Worm (Caenorhabditis elegans) whole organism, L4 larva: ENCODE results near the gene pole-2.
A peak's percentile ranks its signal among the peaks of the same experiment; 100 is the strongest.

Experiments
- D1046.2 ChIP-seq: fragments of 200-800 bp; sonication (Bioruptor generic); IDR thresholded peaks from 2 replicates; pipeline ENCODE4 v1.3.6; 2022; ENCODE audit warnings: missing genetic modification characterization, missing compliant biosample characterization
- F44E2.7 ChIP-seq: fragments of 200-800 bp; sonication (Bioruptor generic); IDR thresholded peaks from 2 replicates; pipeline ENCODE4 v2.1.2; 2022; ENCODE audit warnings: missing genetic modification characterization, missing compliant biosample characterization
- R02D3.7 ChIP-seq: fragments of 150-350 bp; sonication (generic microtip); optimal IDR thresholded peaks from 3 replicates; lab custom pipeline; 2014; ENCODE audit warnings: missing biosample characterization, missing genetic modification characterization
- T26A8.4 ChIP-seq: fragments of 200-800 bp; sonication (Bioruptor generic); IDR thresholded peaks from 2 replicates; pipeline ENCODE4 v1.3.6; 2022; ENCODE audit warnings: missing genetic modification characterization, missing compliant biosample characterization
- Y105C5A.15 ChIP-seq: fragments of 200-800 bp; sonication (Bioruptor generic); IDR thresholded peaks from 2 replicates; pipeline ENCODE4 v1.3.6; 2022; ENCODE audit warnings: missing genetic modification characterization, missing compliant biosample characterization
- Y48G9A.11 ChIP-seq: fragments of 200-800 bp; sonication (Bioruptor generic); IDR thresholded peaks from 2 replicates; pipeline ENCODE4 v1.3.6; 2022; ENCODE audit warnings: missing genetic modification reagents, missing genetic modification characterization, missing compliant biosample characterization
- Y5F2A.4 ChIP-seq: fragments of 200-800 bp; sonication (Bioruptor generic); optimal IDR thresholded peaks from 2 replicates; lab custom pipeline; 2018; ENCODE audit warnings: mild to moderate bottlenecking, missing genetic modification characterization, missing compliant biosample characterization
- Y75B8A.6 ChIP-seq: fragments of 200-800 bp; sonication (Bioruptor generic); IDR thresholded peaks from 2 replicates; pipeline ENCODE4 v1.3.6; 2022; ENCODE audit warnings: missing genetic modification reagents, missing genetic modification characterization, missing compliant biosample characterization
- ZK546.5 ChIP-seq, 2 experiments: sonication (generic microtip); optimal IDR thresholded peaks; 2 replicates each; lab custom pipeline; 2017; ENCODE audit warnings: missing biosample characterization in 2 of 2, missing genetic modification characterization in 2 of 2
- aly-2 ChIP-seq: sonication (generic microtip); optimal IDR thresholded peaks from 2 replicates; lab custom pipeline; 2018; ENCODE audit warnings: missing biosample characterization, missing genetic modification characterization
- ama-1 ChIP-seq: fragments of 150-350 bp; optimal IDR thresholded peaks from 2 replicates; lab custom pipeline; 2014; ENCODE audit warnings: inconsistent platforms, mixed read lengths
- arid-1 ChIP-seq: fragments of 200-800 bp; sonication (Bioruptor generic); conservative IDR thresholded peaks from 2 replicates; pipeline ENCODE4 v1.3.6; 2022; ENCODE audit warnings: missing genetic modification reagents, missing genetic modification characterization, missing compliant biosample characterization
- ceh-20 ChIP-seq: fragments of 200-800 bp; sonication (Bioruptor generic); IDR thresholded peaks from 2 replicates; pipeline ENCODE4 v1.3.6; 2022; ENCODE audit warnings: missing genetic modification reagents, missing genetic modification characterization, missing compliant biosample characterization
- ceh-28 ChIP-seq: fragments of 150-350 bp; optimal IDR thresholded peaks from 2 replicates; lab custom pipeline; 2014; ENCODE audit warnings: missing biosample characterization, missing genetic modification reagents, missing genetic modification characterization
- ceh-44 ChIP-seq: fragments of 200-800 bp; sonication (Bioruptor generic); IDR thresholded peaks from 2 replicates; pipeline ENCODE4 v1.3.6; 2022; ENCODE audit warnings: missing genetic modification reagents, missing genetic modification characterization, missing compliant biosample characterization
- ceh-82 ChIP-seq: sonication (generic microtip); optimal IDR thresholded peaks from 2 replicates; lab custom pipeline; 2017; ENCODE audit warnings: missing biosample characterization, missing genetic modification characterization
- ctbp-1 ChIP-seq: fragments of 200-800 bp; sonication (Bioruptor generic); IDR thresholded peaks from 2 replicates; pipeline ENCODE4 v1.3.6; 2022; ENCODE audit warnings: missing genetic modification reagents, missing genetic modification characterization, missing compliant biosample characterization
- daf-12 ChIP-seq: fragments of 150-350 bp; optimal IDR thresholded peaks from 2 replicates; lab custom pipeline; 2014; ENCODE audit warnings: missing biosample characterization, missing genetic modification reagents, missing genetic modification characterization
- daf-16 ChIP-seq, 3 experiments: sonication (generic microtip); optimal IDR thresholded peaks; 2 replicates each; lab custom pipeline; 2016 to 2017; ENCODE audit warnings: missing genetic modification characterization in 3 of 3, missing genetic modification reagents in 3 of 3, mild to moderate bottlenecking in 2 of 3, missing compliant biosample characterization in 2 of 3, missing biosample characterization in 1 of 3, moderate library complexity in 1 of 3
- daf-19 ChIP-seq: fragments of 200-800 bp; sonication (Bioruptor generic); conservative IDR thresholded peaks from 2 replicates; pipeline ENCODE4 v1.3.6; 2022; ENCODE audit warnings: missing genetic modification characterization, missing compliant biosample characterization
- dmd-8 ChIP-seq: fragments of 200-800 bp; sonication (Bioruptor generic); IDR thresholded peaks from 2 replicates; pipeline ENCODE4 v1.3.6; 2022; ENCODE audit warnings: missing genetic modification characterization, missing compliant biosample characterization
- dmd-9 ChIP-seq: fragments of 200-800 bp; sonication (Bioruptor generic); IDR thresholded peaks from 2 replicates; pipeline ENCODE4 v1.3.6; 2022; ENCODE audit warnings: missing genetic modification reagents, missing genetic modification characterization, missing compliant biosample characterization
- duxl-1 ChIP-seq: sonication (generic microtip); optimal IDR thresholded peaks from 2 replicates; lab custom pipeline; 2016; ENCODE audit warnings: mild to moderate bottlenecking, missing genetic modification characterization, moderate library complexity, missing compliant biosample characterization; ENCODE audit not compliant: poor library complexity
- dve-1 ChIP-seq: sonication (generic microtip); optimal IDR thresholded peaks from 2 replicates; lab custom pipeline; 2017; ENCODE audit warnings: antibody characterized with exemption, mild to moderate bottlenecking, missing genetic modification characterization, missing compliant biosample characterization; ENCODE audit not compliant: insufficient read depth
- fkh-10 ChIP-seq: fragments of 150-350 bp; optimal IDR thresholded peaks from 2 replicates; lab custom pipeline; 2014; ENCODE audit warnings: missing biosample characterization, missing genetic modification reagents, missing genetic modification characterization
- gei-8 ChIP-seq: fragments of 200-800 bp; sonication (Bioruptor generic); optimal IDR thresholded peaks from 2 replicates; lab custom pipeline; 2018; ENCODE audit warnings: mild to moderate bottlenecking, missing genetic modification characterization, missing compliant biosample characterization
- hif-1 ChIP-seq, 2 experiments: sonication (generic microtip); optimal IDR thresholded peaks; 2 replicates each; lab custom pipeline; 2016 to 2017; ENCODE audit warnings: missing compliant biosample characterization in 2 of 2, missing genetic modification characterization in 2 of 2, missing genetic modification reagents in 2 of 2, missing genotype in 2 of 2, mild to moderate bottlenecking in 1 of 2
- hmg-1.1 ChIP-seq: fragments of 200-800 bp; sonication (Bioruptor generic); IDR thresholded peaks from 2 replicates; pipeline ENCODE4 v1.3.6; 2022; ENCODE audit warnings: missing genetic modification reagents, missing genetic modification characterization, missing compliant biosample characterization
- lim-7 ChIP-seq: fragments of 200-800 bp; sonication (Bioruptor generic); IDR thresholded peaks from 2 replicates; pipeline ENCODE4 v1.3.6; 2022; ENCODE audit warnings: missing genetic modification characterization, missing compliant biosample characterization
- lin-1 ChIP-seq: fragments of 200-800 bp; sonication (Bioruptor generic); IDR thresholded peaks from 2 replicates; pipeline ENCODE4 v1.3.6; 2022; ENCODE audit warnings: missing genetic modification reagents, missing genetic modification characterization, missing compliant biosample characterization
- lin-13 ChIP-seq: fragments of 150-350 bp; optimal IDR thresholded peaks from 2 replicates; lab custom pipeline; 2014; ENCODE audit warnings: missing biosample characterization, missing genetic modification reagents, missing genetic modification characterization
- lin-15B ChIP-seq: fragments of 150-350 bp; sonication (generic microtip); optimal IDR thresholded peaks from 3 replicates; lab custom pipeline; 2014; ENCODE audit warnings: missing biosample characterization, missing genetic modification characterization
- lin-38 ChIP-seq: fragments of 200-800 bp; sonication (Bioruptor generic); IDR thresholded peaks from 2 replicates; pipeline ENCODE4 v1.3.6; 2022; ENCODE audit warnings: missing genetic modification reagents, missing genetic modification characterization, missing compliant biosample characterization
- lir-3 ChIP-seq: sonication (generic microtip); optimal IDR thresholded peaks from 2 replicates; lab custom pipeline; 2016; ENCODE audit warnings: mild to moderate bottlenecking, missing genetic modification characterization, missing compliant biosample characterization
- mdt-29 ChIP-seq: fragments of 200-800 bp; sonication (Bioruptor generic); IDR thresholded peaks from 2 replicates; pipeline ENCODE4 v1.3.6; 2022; ENCODE audit warnings: missing genetic modification reagents, missing genetic modification characterization, missing compliant biosample characterization
- mep-1 ChIP-seq: fragments of 150-350 bp; sonication (generic microtip); optimal IDR thresholded peaks from 3 replicates; lab custom pipeline; 2014; ENCODE audit warnings: missing biosample characterization, missing genetic modification characterization
- mxl-3 ChIP-seq: fragments of 200-800 bp; sonication (Bioruptor generic); optimal IDR thresholded peaks from 2 replicates; lab custom pipeline; 2018; ENCODE audit warnings: mild to moderate bottlenecking, missing genetic modification characterization, missing compliant biosample characterization
- nhr-102 ChIP-seq: sonication (generic microtip); optimal IDR thresholded peaks from 2 replicates; lab custom pipeline; 2016; ENCODE audit warnings: mild to moderate bottlenecking, missing genetic modification characterization, moderate library complexity, missing compliant biosample characterization
- nhr-11 ChIP-seq: fragments of 150-350 bp; optimal IDR thresholded peaks from 2 replicates; lab custom pipeline; 2014; ENCODE audit warnings: missing biosample characterization, missing genetic modification characterization
- nhr-6 ChIP-seq: fragments of 150-350 bp; optimal IDR thresholded peaks from 2 replicates; lab custom pipeline; 2014; ENCODE audit warnings: missing biosample characterization, missing genetic modification characterization
- nhr-76 ChIP-seq: fragments of 150-350 bp; optimal IDR thresholded peaks from 2 replicates; lab custom pipeline; 2014; ENCODE audit warnings: missing biosample characterization, missing genetic modification characterization
- nhr-77 ChIP-seq: fragments of 150-350 bp; optimal IDR thresholded peaks from 2 replicates; lab custom pipeline; 2014; ENCODE audit warnings: missing biosample characterization, missing genetic modification characterization
- sdz-12 ChIP-seq: fragments of 200-800 bp; sonication (Bioruptor generic); optimal IDR thresholded peaks from 2 replicates; lab custom pipeline; 2018; ENCODE audit warnings: mild to moderate bottlenecking, missing genetic modification characterization, missing compliant biosample characterization
- snpc-4 ChIP-seq: fragments of 150-350 bp; optimal IDR thresholded peaks from 2 replicates; lab custom pipeline; 2014; ENCODE audit warnings: missing biosample characterization, missing genetic modification characterization
- unc-130 ChIP-seq: sonication (generic microtip); optimal IDR thresholded peaks from 2 replicates; lab custom pipeline; 2016; ENCODE audit warnings: missing genetic modification reagents, missing genetic modification characterization, missing compliant biosample characterization
- unc-39 ChIP-seq: sonication (generic microtip); optimal IDR thresholded peaks from 2 replicates; lab custom pipeline; 2017; ENCODE audit warnings: missing biosample characterization, missing genetic modification characterization
- vab-7 ChIP-seq: fragments of 200-800 bp; sonication (Bioruptor generic); IDR thresholded peaks from 2 replicates; pipeline ENCODE4 v1.3.6; 2022; ENCODE audit warnings: missing genetic modification reagents, missing genetic modification characterization, missing compliant biosample characterization
- zag-1 ChIP-seq: fragments of 150-350 bp; optimal IDR thresholded peaks from 2 replicates; lab custom pipeline; 2014; ENCODE audit warnings: missing biosample characterization, missing genetic modification characterization
- zfp-3 ChIP-seq: fragments of 200-800 bp; sonication (Bioruptor generic); conservative IDR thresholded peaks from 2 replicates; pipeline ENCODE4 v1.3.6; 2022; ENCODE audit warnings: missing genetic modification reagents, missing genetic modification characterization, missing compliant biosample characterization
- zip-11 ChIP-seq: fragments of 200-800 bp; sonication (Bioruptor generic); IDR thresholded peaks from 2 replicates; pipeline ENCODE4 v1.3.6; 2022; ENCODE audit warnings: missing genetic modification characterization, missing compliant biosample characterization
- ztf-11 ChIP-seq: fragments of 150-350 bp; optimal IDR thresholded peaks from 2 replicates; lab custom pipeline; 2014; ENCODE audit warnings: missing biosample characterization, missing genetic modification characterization

pole-2 gene

DNA sequence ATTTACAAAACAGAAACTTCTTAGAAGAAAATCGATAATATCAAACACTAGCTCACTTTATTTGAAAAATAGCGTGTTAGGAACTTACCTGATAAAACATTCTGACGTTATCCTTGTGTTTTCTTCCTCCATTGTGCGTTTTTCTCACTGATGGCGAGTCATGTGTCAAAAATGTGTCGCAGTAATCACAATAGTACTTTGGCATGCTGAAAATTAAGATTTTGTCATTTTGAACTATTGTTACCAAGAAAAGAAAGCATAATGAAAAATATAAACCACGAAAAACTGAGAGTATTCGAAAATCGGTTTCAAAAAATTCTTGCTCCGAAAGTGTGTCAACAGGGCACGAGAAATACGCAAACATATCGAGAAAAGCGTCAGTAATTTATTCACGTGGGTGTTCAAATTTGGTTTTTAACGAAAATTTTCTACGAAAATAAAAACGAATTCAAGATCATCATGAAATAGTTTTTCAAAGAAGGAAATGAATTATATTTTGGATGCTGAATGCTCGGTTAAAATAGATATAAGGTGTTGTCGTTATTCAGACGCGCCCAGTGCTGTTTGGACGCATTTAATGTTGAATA, 1.3 kb upstream of the pole-2 start, which contains the start of gene snrp-3 (continued):
- TF ChIP-seq lin-15B (tag; lab: Kevin White, UChicago) (peak; percentile 52), T26A8.4 (no peak; the same call in 1 of the 2 replicates), unc-39 (tag; lab: Kevin White, UChicago) (no peak), Y105C5A.15 (GFP tag; lab: Robert Waterston, UW) (no peak), zfp-3 (GFP tag; lab: Robert Waterston, UW) (0 out of 2 replicates have a peak, but pooled peaks have one; percentile 60), mep-1 (peak; percentile 87), hmg-1.1 (GFP tag; lab: Robert Waterston, UW) (no peak; the same call in 1 of the 2 replicates), unc-130 (no peak), lir-3 (tag; lab: Kevin White, UChicago) (no peak), snpc-4 (tag; lab: Kevin White, UChicago) (no peak), dve-1 (tag; lab: Kevin White, UChicago) (peak; percentile 81), zag-1 (tag; lab: Kevin White, UChicago) (no peak), ama-1 (lab: Kevin White, UChicago) (peak; percentile 29), R02D3.7 (no peak), ceh-28 (tag; lab: Kevin White, UChicago) (no peak), ztf-11 (tag; lab: Kevin White, UChicago) (no peak), fkh-10 (GFP tag; lab: Kevin White, UChicago) (peak; percentile 55), sdz-12 (GFP tag; lab: Kevin White, UChicago) (no peak), ZK546.5 (tag; optimal IDR thresholded peaks at IDR 0.05; lab: Kevin White, UChicago) (no peak), arid-1 (0 out of 2 replicates have a peak, but pooled peaks have one; percentile 20), hif-1 (tag; optimal IDR thresholded peaks at IDR 0.05; lab: Kevin White, UChicago) (peak in 1 of 2 experiments; percentile 9), nhr-77 (tag; lab: Kevin White, UChicago) (peak; percentile 45), dmd-9 (GFP tag; lab: Robert Waterston, UW) (no peak), lim-7 (no peak), nhr-76 (no peak), ctbp-1 (no peak), nhr-11 (tag; lab: Kevin White, UChicago) (peak; percentile 37), D1046.2 (no peak), ceh-82 (tag; lab: Kevin White, UChicago) (no peak), mdt-29 (no peak), lin-13 (peak; percentile 67), Y5F2A.4 (GFP tag; lab: Kevin White, UChicago) (no peak), Y48G9A.11 (GFP tag; lab: Robert Waterston, UW) (0 out of 2 replicates have a peak, but pooled peaks have one; percentile 26), daf-16 (GFP tag; optimal IDR thresholded peaks at IDR 0.05; lab: Kevin White, UChicago) (peak in 1 of 2 experiments; percentile 48), daf-16 (tag; optimal IDR thresholded peaks at IDR 0.05; lab: Kevin White, UChicago) (peak; percentile 65), ceh-20 (GFP tag; lab: Robert Waterston, UW) (no peak), daf-12 (tag; lab: Kevin White, UChicago) (no peak), lin-1 (GFP tag; lab: Robert Waterston, UW) (no peak), duxl-1 (tag; lab: Kevin White, UChicago) (peak; percentile 80), lin-38 (GFP tag; lab: Robert Waterston, UW) (peak; percentile 82), aly-2 (no peak), Y75B8A.6 (GFP tag; lab: Robert Waterston, UW) (no peak), vab-7 (GFP tag; lab: Robert Waterston, UW) (no peak), F44E2.7 (no peak), gei-8 (GFP tag; lab: Kevin White, UChicago) (no peak), mxl-3 (no peak), daf-19 (no peak), zip-11 (GFP tag; lab: Robert Waterston, UW) (no peak), nhr-6 (tag; lab: Kevin White, UChicago) (peak; percentile 83), nhr-102 (peak; percentile 83), ceh-44 (no peak), dmd-8 (GFP tag; lab: Robert Waterston, UW) (no peak)
